Worm (Caenorhabditis elegans) whole organism, late embryonic: ENCODE data around the gene pqn-16.
A peak's percentile ranks its signal among the peaks of the same experiment; 100 is the strongest.

ENCODE experiments used
- C38D4.7 ChIP-seq: fragments of 200-800 bp; sonication (Bioruptor generic); optimal IDR thresholded peaks from 2 replicates; lab custom pipeline; 2018; ENCODE audit warnings: mild to moderate bottlenecking, missing genetic modification characterization, moderate library complexity, missing compliant biosample characterization
- F13H6.1 ChIP-seq: sonication (generic microtip); optimal IDR thresholded peaks from 2 replicates; lab custom pipeline; 2016; ENCODE audit warnings: missing genetic modification characterization, missing compliant biosample characterization
- K02D7.2 ChIP-seq: sonication (generic microtip); optimal IDR thresholded peaks from 2 replicates; lab custom pipeline; 2017; ENCODE audit warnings: mild to moderate bottlenecking, missing genetic modification characterization, missing compliant biosample characterization
- K09A11.1 ChIP-seq: sonication (generic microtip); optimal IDR thresholded peaks from 2 replicates; lab custom pipeline; 2017; ENCODE audit warnings: antibody characterized with exemption, mild to moderate bottlenecking, missing genetic modification characterization, missing compliant biosample characterization; ENCODE audit not compliant: insufficient read depth
- Y22D7AL.16 ChIP-seq: sonication (generic microtip); optimal IDR thresholded peaks from 2 replicates; lab custom pipeline; 2016; ENCODE audit warnings: missing genetic modification characterization, missing compliant biosample characterization
- ama-1 ChIP-seq: fragments of 150-350 bp; optimal IDR thresholded peaks from 2 replicates; lab custom pipeline; 2014
- ceh-14 ChIP-seq: sonication (generic microtip); optimal IDR thresholded peaks from 2 replicates; lab custom pipeline; 2016; ENCODE audit warnings: missing genotype, missing genetic modification characterization, missing compliant biosample characterization
- ceh-18 ChIP-seq: sonication (generic microtip); optimal IDR thresholded peaks from 2 replicates; lab custom pipeline; 2016; ENCODE audit warnings: missing genetic modification characterization, missing compliant biosample characterization
- ceh-19 ChIP-seq: fragments of 200-800 bp; sonication (Bioruptor generic); optimal IDR thresholded peaks from 2 replicates; lab custom pipeline; 2018; ENCODE audit warnings: mild to moderate bottlenecking, missing genetic modification characterization, missing compliant biosample characterization
- ceh-2 ChIP-seq: sonication (generic microtip); optimal IDR thresholded peaks from 2 replicates; lab custom pipeline; 2016; ENCODE audit warnings: missing genotype, missing genetic modification characterization, missing compliant biosample characterization
- ceh-30 ChIP-seq: fragments of 150-350 bp; optimal IDR thresholded peaks from 2 replicates; lab custom pipeline; 2014; ENCODE audit warnings: missing biosample characterization, missing genetic modification characterization
- ceh-34 ChIP-seq: sonication (generic microtip); optimal IDR thresholded peaks from 2 replicates; lab custom pipeline; 2016; ENCODE audit warnings: mild to moderate bottlenecking, missing genetic modification characterization, missing compliant biosample characterization
- ceh-45 ChIP-seq: fragments of 200-800 bp; sonication (Bioruptor generic); IDR thresholded peaks from 2 replicates; pipeline ENCODE4 v1.3.6; 2022; ENCODE audit warnings: missing genetic modification reagents, missing genetic modification characterization, missing compliant biosample characterization
- ceh-48 ChIP-seq: sonication (generic microtip); optimal IDR thresholded peaks from 2 replicates; lab custom pipeline; 2016; ENCODE audit warnings: missing genetic modification characterization, inconsistent platforms, missing compliant biosample characterization
- ceh-6 ChIP-seq: fragments of 200-800 bp; sonication (Bioruptor generic); optimal IDR thresholded peaks from 2 replicates; lab custom pipeline; 2018; ENCODE audit warnings: mild to moderate bottlenecking, missing genetic modification characterization, missing compliant biosample characterization
- ceh-9 ChIP-seq: sonication (generic microtip); optimal IDR thresholded peaks from 2 replicates; lab custom pipeline; 2016; ENCODE audit warnings: mild to moderate bottlenecking, missing genetic modification characterization, inconsistent platforms, missing compliant biosample characterization
- dmd-4 ChIP-seq: sonication (generic microtip); optimal IDR thresholded peaks from 2 replicates; lab custom pipeline; 2016; ENCODE audit warnings: borderline replicate concordance, missing genetic modification characterization, missing compliant biosample characterization
- dve-1 ChIP-seq: sonication (generic microtip); optimal IDR thresholded peaks from 2 replicates; lab custom pipeline; 2017; ENCODE audit warnings: antibody characterized with exemption, mild to moderate bottlenecking, missing genetic modification characterization, missing compliant biosample characterization
- elt-2 ChIP-seq: sonication (generic microtip); optimal IDR thresholded peaks from 2 replicates; lab custom pipeline; 2016; ENCODE audit warnings: missing genetic modification reagents, missing genetic modification characterization, missing compliant biosample characterization
- elt-4 ChIP-seq: sonication (generic microtip); optimal IDR thresholded peaks from 2 replicates; lab custom pipeline; 2016; ENCODE audit warnings: missing genetic modification characterization, missing compliant biosample characterization
- ets-4 ChIP-seq: sonication (generic microtip); optimal IDR thresholded peaks from 2 replicates; lab custom pipeline; 2016; ENCODE audit warnings: missing genetic modification characterization, missing compliant biosample characterization
- fax-1 ChIP-seq: sonication (generic microtip); optimal IDR thresholded peaks from 2 replicates; lab custom pipeline; 2016; ENCODE audit warnings: missing genotype, missing genetic modification characterization, missing compliant biosample characterization
- fkh-6 ChIP-seq: sonication (generic microtip); optimal IDR thresholded peaks from 2 replicates; lab custom pipeline; 2016; ENCODE audit warnings: missing genetic modification characterization, missing compliant biosample characterization
- gmeb-2 ChIP-seq: sonication (generic microtip); optimal IDR thresholded peaks from 2 replicates; lab custom pipeline; 2016; ENCODE audit warnings: missing genetic modification characterization, inconsistent platforms, missing compliant biosample characterization
- hlh-13 ChIP-seq: fragments of 200-800 bp; sonication (Bioruptor generic); optimal IDR thresholded peaks from 2 replicates; lab custom pipeline; 2018; ENCODE audit warnings: mild to moderate bottlenecking, missing genetic modification characterization, missing compliant biosample characterization
- hlh-6 ChIP-seq: sonication (generic microtip); optimal IDR thresholded peaks from 2 replicates; lab custom pipeline; 2016; ENCODE audit warnings: missing genotype, missing genetic modification characterization, missing compliant biosample characterization
- hlh-8 ChIP-seq: sonication (generic microtip); optimal IDR thresholded peaks from 2 replicates; lab custom pipeline; 2016; ENCODE audit warnings: missing genotype, missing genetic modification characterization, missing compliant biosample characterization
- lim-6 ChIP-seq: sonication (generic microtip); optimal IDR thresholded peaks from 2 replicates; lab custom pipeline; 2016; ENCODE audit warnings: missing genetic modification characterization, missing compliant biosample characterization
- lin-11 ChIP-seq: fragments of 200-800 bp; sonication (Bioruptor generic); optimal IDR thresholded peaks from 2 replicates; lab custom pipeline; 2018; ENCODE audit warnings: mild to moderate bottlenecking, missing genetic modification characterization, missing compliant biosample characterization
- mec-3 ChIP-seq: sonication (generic microtip); optimal IDR thresholded peaks from 2 replicates; lab custom pipeline; 2016; ENCODE audit warnings: borderline replicate concordance, missing genetic modification characterization, missing compliant biosample characterization
- nhr-232 ChIP-seq: sonication (generic microtip); optimal IDR thresholded peaks from 2 replicates; lab custom pipeline; 2016; ENCODE audit warnings: missing genetic modification characterization, missing compliant biosample characterization
- odd-2 ChIP-seq: sonication (generic microtip); optimal IDR thresholded peaks from 2 replicates; lab custom pipeline; 2017; ENCODE audit warnings: antibody characterized with exemption, mild to moderate bottlenecking, missing genetic modification characterization, missing compliant biosample characterization
- pag-3 ChIP-seq: sonication (generic microtip); optimal IDR thresholded peaks from 2 replicates; lab custom pipeline; 2016; ENCODE audit warnings: missing compliant biosample characterization, missing genetic modification characterization, borderline replicate concordance
- pat-9 ChIP-seq: fragments of 200-800 bp; sonication (Bioruptor generic); optimal IDR thresholded peaks from 2 replicates; lab custom pipeline; 2018; ENCODE audit warnings: mild to moderate bottlenecking, missing genetic modification characterization, moderate library complexity, missing compliant biosample characterization
- pha-2 ChIP-seq: sonication (generic microtip); optimal IDR thresholded peaks from 2 replicates; lab custom pipeline; 2017; ENCODE audit warnings: mild to moderate bottlenecking, missing genetic modification characterization, missing compliant biosample characterization
- pha-4 ChIP-seq: fragments of 150-350 bp; optimal IDR thresholded peaks from 2 replicates; lab custom pipeline; 2018; ENCODE audit warnings: missing biosample characterization, missing genetic modification reagents, missing genetic modification characterization
- pqm-1 ChIP-seq: sonication (generic microtip); optimal IDR thresholded peaks from 2 replicates; lab custom pipeline; 2016; ENCODE audit warnings: missing genetic modification characterization, missing compliant biosample characterization
- ref-2 ChIP-seq: sonication (generic microtip); optimal IDR thresholded peaks from 2 replicates; lab custom pipeline; 2016; ENCODE audit warnings: missing genetic modification characterization, missing compliant biosample characterization
- rnt-1 ChIP-seq: sonication (generic microtip); optimal IDR thresholded peaks from 2 replicates; lab custom pipeline; 2016; ENCODE audit warnings: missing genetic modification characterization, missing compliant biosample characterization
- sdc-2 ChIP-seq: sonication (generic microtip); optimal IDR thresholded peaks from 2 replicates; lab custom pipeline; 2016; ENCODE audit warnings: missing genotype, missing genetic modification characterization, missing compliant biosample characterization
- sox-2 ChIP-seq: fragments of 200-800 bp; sonication (Bioruptor generic); IDR thresholded peaks from 2 replicates; pipeline ENCODE4 v1.3.6; 2022; ENCODE audit warnings: missing genetic modification reagents, missing genetic modification characterization, missing compliant biosample characterization
- tbx-7 ChIP-seq: sonication (generic microtip); optimal IDR thresholded peaks from 2 replicates; lab custom pipeline; 2016; ENCODE audit warnings: missing genotype, missing genetic modification characterization, missing compliant biosample characterization
- ttx-3 ChIP-seq: sonication (generic microtip); optimal IDR thresholded peaks from 2 replicates; lab custom pipeline; 2016; ENCODE audit warnings: missing genetic modification reagents, missing genetic modification characterization, missing compliant biosample characterization
- unc-3 ChIP-seq, 2 experiments: fragments of 200-800 bp in 1 of 2; sonication (Bioruptor generic) in 1 of 2; sonication (generic microtip) in 1 of 2; conservative IDR thresholded peaks in 1 of 2; optimal IDR thresholded peaks in 1 of 2; 2 replicates each; pipeline versions ENCODE4 v1.3.6 to Lab custom; 2016 to 2022; ENCODE audit warnings: missing compliant biosample characterization in 2 of 2, missing genetic modification characterization in 2 of 2, missing genetic modification reagents in 1 of 2
- zip-5 ChIP-seq: sonication (generic microtip); optimal IDR thresholded peaks from 2 replicates; lab custom pipeline; 2016; ENCODE audit warnings: missing genetic modification characterization, missing compliant biosample characterization
- ztf-16 ChIP-seq: sonication (generic microtip); optimal IDR thresholded peaks from 2 replicates; lab custom pipeline; 2017; ENCODE audit warnings: missing genetic modification characterization, missing compliant biosample characterization

Gene pqn-16

DNA sequence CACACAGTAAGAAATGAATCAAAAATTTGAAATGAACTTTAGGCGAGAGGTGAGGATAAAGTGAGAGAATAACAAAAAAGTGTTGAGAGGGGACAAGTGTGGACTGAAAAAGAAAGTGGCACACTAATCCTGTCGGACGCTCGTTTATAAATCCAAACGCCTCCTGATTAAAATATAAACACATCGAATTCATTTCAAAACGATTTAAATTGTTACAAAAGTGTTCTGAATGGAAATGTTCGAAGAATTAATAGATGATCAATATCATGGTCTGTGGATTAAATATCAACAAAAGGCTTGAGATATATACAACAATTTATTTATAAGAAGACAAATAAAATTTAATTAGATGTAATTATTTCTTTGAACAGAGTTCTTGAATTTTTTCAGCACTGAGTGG is 5.8 kb upstream of the pqn-16 start, which contains the start of gene B0222.11:
Gene B0222.11 (minus strand): TSS at position 101 of the 400 bp plus-strand sequence.
- TF ChIP-seq C38D4.7 (GFP tag; lab: Kevin White, UChicago) (no peak), F13H6.1 (no peak)

DNA sequence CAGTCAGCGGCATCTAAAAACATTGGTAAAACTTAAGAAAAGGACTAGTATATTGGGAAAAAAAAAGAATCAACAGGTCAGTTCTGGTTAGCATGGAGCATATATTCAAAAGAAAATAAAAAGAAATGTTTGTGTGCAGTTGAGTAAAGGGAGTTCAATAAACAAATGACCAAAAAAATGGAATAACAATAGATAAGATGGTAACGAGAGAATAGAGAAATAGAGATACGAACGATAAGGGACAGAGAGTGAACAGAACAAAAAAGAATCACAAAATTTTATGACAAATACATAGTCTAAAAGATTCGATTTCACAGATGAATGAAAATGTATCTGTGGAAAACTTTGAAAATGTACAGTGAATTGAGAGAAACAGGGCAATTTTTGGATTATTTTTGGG is 900 bp upstream of the pqn-16 start, which contains the start of gene gad-3:
Gene gad-3 (minus strand): TSS at position 17 of the 400 bp plus-strand sequence.
- TF ChIP-seq ttx-3 (tag; lab: Kevin White, UChicago) = no peak
- TF ChIP-seq zip-5 (tag; lab: Kevin White, UChicago) = no peak
- TF ChIP-seq ceh-48 (tag; lab: Kevin White, UChicago) = no peak
- no peak for TF ChIP-seq hlh-13 (GFP tag; lab: Kevin White, UChicago)
- TF ChIP-seq odd-2 (tag; lab: Kevin White, UChicago) = no peak
- TF ChIP-seq ref-2 (tag; lab: Kevin White, UChicago) = no peak
- no peak for TF ChIP-seq ztf-16

DNA sequence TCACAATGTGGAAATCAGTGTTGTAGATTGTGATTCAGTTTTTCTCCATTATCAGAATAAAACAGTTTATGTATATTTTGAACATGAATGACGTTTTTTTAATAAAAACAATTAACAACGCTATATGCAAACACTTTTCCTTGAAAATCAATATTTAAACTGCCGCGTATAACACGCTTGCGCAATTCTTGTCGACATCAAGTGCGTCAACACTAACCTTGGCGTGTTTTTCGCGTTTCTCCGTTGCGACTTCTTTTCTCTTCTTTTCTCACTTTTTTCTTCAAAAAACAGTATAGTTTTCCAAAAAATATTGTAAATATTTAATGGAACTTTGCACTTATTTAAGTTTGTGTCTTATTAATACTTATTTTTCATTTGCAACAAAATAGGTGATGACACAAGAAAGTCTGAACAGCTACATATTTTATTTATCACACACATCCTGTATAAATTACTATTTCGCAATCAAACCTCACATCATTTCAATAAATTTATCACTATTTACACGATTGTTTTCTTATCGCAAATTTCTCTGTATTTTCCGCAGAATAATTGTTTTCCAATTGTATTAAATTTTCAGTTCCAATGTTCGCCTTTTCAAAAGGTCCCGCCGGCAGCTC is 1.4 kb downstream of the pqn-16 start, which contains the start of gene spas-1:
Gene spas-1 (plus strand): TSS at position 572 of the 620 bp plus-strand sequence.
- peak; percentile 34 for TF ChIP-seq ceh-2 (tag; lab: Kevin White, UChicago)
- TF ChIP-seq C38D4.7 (GFP tag; lab: Kevin White, UChicago) = peak; percentile 18
- no peak for TF ChIP-seq pha-2 (tag; lab: Kevin White, UChicago)
- TF ChIP-seq hlh-6 = no peak
- TF ChIP-seq ceh-9 (tag; lab: Kevin White, UChicago) = no peak
- TF ChIP-seq ref-2 (tag; lab: Kevin White, UChicago) = no peak
- TF ChIP-seq pqm-1 (tag; lab: Kevin White, UChicago) = no peak
- peak; percentile 60 for TF ChIP-seq pat-9 (tag; lab: Kevin White, UChicago)
- TF ChIP-seq gmeb-2 (tag; lab: Kevin White, UChicago) = peak; percentile 35
- TF ChIP-seq K09A11.1 = peak; percentile 34
- TF ChIP-seq ceh-19 (GFP tag; lab: Kevin White, UChicago) = peak; percentile 53
- peak; percentile 55 for TF ChIP-seq ceh-18 (tag; lab: Kevin White, UChicago)
- TF ChIP-seq unc-3 (GFP tag; conservative IDR thresholded peaks at IDR 0.05; lab: Robert Waterston, UW) = no peak
- TF ChIP-seq unc-3 (tag; optimal IDR thresholded peaks at IDR 0.05; lab: Kevin White, UChicago) = peak; percentile 52
- TF ChIP-seq sdc-2 (tag; lab: Kevin White, UChicago) = peak; percentile 41
- no peak for TF ChIP-seq K02D7.2 (tag; lab: Kevin White, UChicago)
- TF ChIP-seq nhr-232 (tag; lab: Kevin White, UChicago) = peak; percentile 26
- TF ChIP-seq ttx-3 (tag; lab: Kevin White, UChicago) = no peak
- TF ChIP-seq dve-1 (tag; lab: Kevin White, UChicago) = peak; percentile 51
- TF ChIP-seq dmd-4 (tag; lab: Kevin White, UChicago) = no peak
- no peak for TF ChIP-seq lin-11 (tag; lab: Kevin White, UChicago)
- peak; percentile 41 for TF ChIP-seq rnt-1 (tag; lab: Kevin White, UChicago)
- peak; percentile 7 for TF ChIP-seq zip-5 (tag; lab: Kevin White, UChicago)
- TF ChIP-seq lim-6 (tag; lab: Kevin White, UChicago) = no peak
- no peak; the same call in 1 of the 2 replicates for TF ChIP-seq sox-2
- no peak for TF ChIP-seq fax-1 (tag; lab: Kevin White, UChicago)
- TF ChIP-seq odd-2 (tag; lab: Kevin White, UChicago) = no peak
- no peak for TF ChIP-seq mec-3 (tag; lab: Kevin White, UChicago)
- no peak for TF ChIP-seq Y22D7AL.16 (tag; lab: Kevin White, UChicago)
- no peak for TF ChIP-seq pag-3
- no peak for TF ChIP-seq tbx-7 (tag; lab: Kevin White, UChicago)
- no peak for TF ChIP-seq hlh-8 (tag; lab: Kevin White, UChicago)
- TF ChIP-seq elt-4 (tag; lab: Kevin White, UChicago) = no peak
- no peak for TF ChIP-seq ets-4 (tag; lab: Kevin White, UChicago)
- TF ChIP-seq ceh-30 (tag; lab: Kevin White, UChicago) = peak; percentile 39
- peak; percentile 79 for TF ChIP-seq elt-2
- TF ChIP-seq ceh-45 (GFP tag; lab: Robert Waterston, UW) = no peak
- TF ChIP-seq ztf-16 = no peak
- peak; percentile 42 for TF ChIP-seq fkh-6
- no peak for TF ChIP-seq ama-1 (lab: Kevin White, UChicago)
- TF ChIP-seq ceh-48 (tag; lab: Kevin White, UChicago) = peak; percentile 96
- peak; percentile 7 for TF ChIP-seq ceh-6
- no peak for TF ChIP-seq pha-4 (tag; lab: Kevin White, UChicago)
- TF ChIP-seq ceh-14 (tag; lab: Kevin White, UChicago) = peak; percentile 55
- TF ChIP-seq ceh-34 = peak; percentile 82
